Worm (Caenorhabditis elegans) whole organism, L1 larva: ENCODE data around the gene F21C10.10.

Source experiments
- C04F5.9 ChIP-seq: sonication (generic microtip); optimal IDR thresholded peaks from 2 replicates; lab custom pipeline; 2016; ENCODE audit warnings: missing genetic modification characterization, missing compliant biosample characterization
- C16A3.4 ChIP-seq: fragments of 150-350 bp; optimal IDR thresholded peaks from 2 replicates; lab custom pipeline; 2014; ENCODE audit warnings: missing biosample characterization, missing genetic modification characterization
- C34B4.2 ChIP-seq: sonication (generic microtip); optimal IDR thresholded peaks from 2 replicates; lab custom pipeline; 2017; ENCODE audit warnings: mild to moderate bottlenecking, missing genetic modification characterization, missing compliant biosample characterization
- alr-1 ChIP-seq: fragments of 200-800 bp; sonication (Bioruptor generic); optimal IDR thresholded peaks from 2 replicates; lab custom pipeline; 2018; ENCODE audit warnings: borderline replicate concordance, mild to moderate bottlenecking, missing genetic modification characterization, missing compliant biosample characterization
- ama-1 ChIP-seq: fragments of 150-350 bp; optimal IDR thresholded peaks from 2 replicates; lab custom pipeline; 2014
- blmp-1 ChIP-seq: fragments of 150-350 bp; optimal IDR thresholded peaks from 2 replicates; lab custom pipeline; 2014; ENCODE audit warnings: missing biosample characterization, missing genetic modification characterization
- ceh-63 ChIP-seq: fragments of 200-800 bp; sonication (Bioruptor generic); optimal IDR thresholded peaks from 2 replicates; lab custom pipeline; 2018; ENCODE audit warnings: mild to moderate bottlenecking, missing genetic modification characterization, missing compliant biosample characterization
- ceh-8 ChIP-seq: fragments of 200-800 bp; sonication (Bioruptor generic); optimal IDR thresholded peaks from 2 replicates; lab custom pipeline; 2018; ENCODE audit warnings: mild to moderate bottlenecking, missing genetic modification characterization, moderate library complexity, missing compliant biosample characterization
- dpl-1 ChIP-seq, 3 experiments: fragments of 150-350 bp in 2 of 3; sonication (generic microtip) in 1 of 3; optimal IDR thresholded peaks; 2 replicates each; lab custom pipeline; 2014 to 2017; ENCODE audit warnings: missing biosample characterization in 3 of 3, missing genetic modification characterization in 3 of 3, missing genetic modification reagents in 3 of 3
- efl-1 ChIP-seq, 4 experiments: fragments of 150-350 bp; optimal IDR thresholded peaks in 3 of 4; peaks in 1 of 4; 1 replicate in 1 of 4; 2 replicates in 3 of 4; lab custom pipeline; 2014; ENCODE audit warnings: missing biosample characterization in 2 of 4, missing genetic modification characterization in 2 of 4, missing genetic modification reagents in 2 of 4
- efl-3 ChIP-seq: fragments of 200-800 bp; sonication (Bioruptor generic); optimal IDR thresholded peaks from 2 replicates; lab custom pipeline; 2018; ENCODE audit warnings: mild to moderate bottlenecking, missing genetic modification characterization, missing compliant biosample characterization
- egl-13 ChIP-seq: sonication (generic microtip); optimal IDR thresholded peaks from 2 replicates; lab custom pipeline; 2016; ENCODE audit warnings: missing genotype, missing genetic modification reagents, missing genetic modification characterization, missing compliant biosample characterization
- egl-27 ChIP-seq, 2 experiments: fragments of 150-350 bp in 1 of 2; sonication (generic microtip); optimal IDR thresholded peaks; 3 replicates each; lab custom pipeline; 2017 to 2018; ENCODE audit warnings: missing biosample characterization in 2 of 2, missing genetic modification characterization in 2 of 2, missing genetic modification reagents in 2 of 2
- elt-2 ChIP-seq: sonication (generic microtip); optimal IDR thresholded peaks from 2 replicates; lab custom pipeline; 2016; ENCODE audit warnings: missing genetic modification characterization, mild to moderate bottlenecking, inconsistent platforms, missing compliant biosample characterization, missing genetic modification reagents
- elt-3 ChIP-seq, 6 experiments: fragments of 150-350 bp in 1 of 6; sonication (generic microtip); optimal IDR thresholded peaks; 2 replicates each; lab custom pipeline; 2017 to 2018; ENCODE audit warnings: missing biosample characterization in 6 of 6, missing genetic modification characterization in 6 of 6, inconsistent platforms in 1 of 6
- ets-5 ChIP-seq: fragments of 200-800 bp; sonication (Bioruptor generic); IDR thresholded peaks from 2 replicates; pipeline ENCODE4 v1.3.6; 2022; ENCODE audit warnings: missing genetic modification characterization, missing compliant biosample characterization
- lin-13 ChIP-seq: fragments of 150-350 bp; optimal IDR thresholded peaks from 2 replicates; lab custom pipeline; 2014; ENCODE audit warnings: missing biosample characterization, missing genetic modification reagents, missing genetic modification characterization
- lin-14 ChIP-seq: fragments of 200-800 bp; sonication (Bioruptor generic); optimal IDR thresholded peaks from 2 replicates; lab custom pipeline; 2018; ENCODE audit warnings: mild to moderate bottlenecking, missing genetic modification characterization, moderate library complexity, missing compliant biosample characterization
- lin-35 ChIP-seq, 2 experiments: fragments of 150-350 bp; optimal IDR thresholded peaks; 2 replicates each; lab custom pipeline; 2014; ENCODE audit warnings: missing biosample characterization in 2 of 2, missing genetic modification characterization in 2 of 2, missing genetic modification reagents in 2 of 2
- lsy-2 ChIP-seq, 2 experiments: fragments of 150-350 bp; optimal IDR thresholded peaks; 2 replicates each; lab custom pipeline; 2014; ENCODE audit warnings: missing biosample characterization in 2 of 2, missing genetic modification characterization in 2 of 2
- mep-1 ChIP-seq: fragments of 150-350 bp; optimal IDR thresholded peaks from 2 replicates; lab custom pipeline; 2014; ENCODE audit warnings: missing biosample characterization, missing genetic modification characterization
- nhr-11 ChIP-seq: fragments of 150-350 bp; optimal IDR thresholded peaks from 2 replicates; lab custom pipeline; 2014; ENCODE audit warnings: missing biosample characterization, missing genetic modification characterization
- nhr-20 ChIP-seq: sonication (generic microtip); optimal IDR thresholded peaks from 2 replicates; lab custom pipeline; 2016; ENCODE audit warnings: mild to moderate bottlenecking, missing genetic modification characterization, missing compliant biosample characterization
- nhr-84 ChIP-seq: sonication (generic microtip); optimal IDR thresholded peaks from 2 replicates; lab custom pipeline; 2017; ENCODE audit warnings: missing biosample characterization, missing genetic modification characterization
- nhr-85 ChIP-seq: sonication (generic microtip); peaks from one replicate; lab custom pipeline; 2016; ENCODE audit warnings: missing genetic modification characterization, inconsistent platforms, missing compliant biosample characterization
- nhr-90 ChIP-seq: sonication (generic microtip); optimal IDR thresholded peaks from 2 replicates; lab custom pipeline; 2016; ENCODE audit warnings: mild to moderate bottlenecking, missing genetic modification characterization, missing compliant biosample characterization; ENCODE audit not compliant: poor library complexity
- rnt-1 ChIP-seq: sonication (generic microtip); optimal IDR thresholded peaks from 2 replicates; lab custom pipeline; 2016; ENCODE audit warnings: mild to moderate bottlenecking, missing genetic modification characterization, moderate library complexity, missing compliant biosample characterization
- skn-1 ChIP-seq: fragments of 150-350 bp; optimal IDR thresholded peaks from 2 replicates; lab custom pipeline; 2014; ENCODE audit warnings: missing biosample characterization, missing genetic modification characterization
- snu-23 ChIP-seq: sonication (generic microtip); optimal IDR thresholded peaks from 2 replicates; lab custom pipeline; 2016; ENCODE audit warnings: missing genetic modification characterization, missing compliant biosample characterization
- tbx-2 ChIP-seq: sonication (generic microtip); optimal IDR thresholded peaks from 2 replicates; lab custom pipeline; 2016; ENCODE audit warnings: missing genetic modification characterization, missing compliant biosample characterization
- tlp-1 ChIP-seq: fragments of 150-350 bp; optimal IDR thresholded peaks from 2 replicates; lab custom pipeline; 2014; ENCODE audit warnings: missing biosample characterization, missing genetic modification characterization
- unc-130 ChIP-seq: fragments of 150-350 bp; optimal IDR thresholded peaks from 2 replicates; lab custom pipeline; 2017; ENCODE audit warnings: missing biosample characterization, missing genetic modification characterization, inconsistent platforms
- unc-98 ChIP-seq: fragments of 200-800 bp; sonication (Bioruptor generic); IDR thresholded peaks from 2 replicates; pipeline ENCODE4 v1.3.6; 2022; ENCODE audit warnings: missing genetic modification characterization, missing compliant biosample characterization
- ztf-4 ChIP-seq: fragments of 150-350 bp; optimal IDR thresholded peaks from 2 replicates; lab custom pipeline; 2014; ENCODE audit warnings: missing biosample characterization, missing genetic modification characterization

The F21C10.10 gene

DNA sequence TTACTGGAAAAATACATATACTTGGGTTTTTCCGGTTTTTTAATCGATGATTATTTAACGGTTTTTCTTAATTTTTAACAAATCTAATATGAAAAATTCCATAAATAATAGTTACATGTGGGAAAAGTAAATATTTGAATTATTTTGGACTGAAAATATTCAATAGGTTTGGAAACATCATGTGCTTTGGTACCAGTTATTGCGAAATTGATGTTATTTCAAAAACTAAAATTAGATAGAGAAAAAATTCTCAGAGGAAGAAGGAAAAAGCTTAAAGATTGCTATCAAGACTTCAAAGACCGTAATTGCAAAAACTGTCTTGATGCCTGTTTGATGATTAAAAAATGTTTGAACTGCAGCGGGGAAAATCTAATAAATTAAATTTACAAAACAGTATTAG, 31.1 kb upstream of the F21C10.10 start:
- TF ChIP-seq nhr-85 (tag; lab: Kevin White, UChicago) (peak; percentile 54), tbx-2 (tag; lab: Kevin White, UChicago) (no peak), efl-1 (optimal IDR thresholded peaks at IDR 0.05; lab: Kevin White, UChicago) (no peak), efl-1 (GFP tag; optimal IDR thresholded peaks at IDR 0.05 in 1 of 2; lab: Kevin White, UChicago) (peak in 1 of 2 experiments; percentile 29), lin-35 (GFP tag; optimal IDR thresholded peaks at IDR 0.05; lab: Kevin White, UChicago) (no peak)

DNA sequence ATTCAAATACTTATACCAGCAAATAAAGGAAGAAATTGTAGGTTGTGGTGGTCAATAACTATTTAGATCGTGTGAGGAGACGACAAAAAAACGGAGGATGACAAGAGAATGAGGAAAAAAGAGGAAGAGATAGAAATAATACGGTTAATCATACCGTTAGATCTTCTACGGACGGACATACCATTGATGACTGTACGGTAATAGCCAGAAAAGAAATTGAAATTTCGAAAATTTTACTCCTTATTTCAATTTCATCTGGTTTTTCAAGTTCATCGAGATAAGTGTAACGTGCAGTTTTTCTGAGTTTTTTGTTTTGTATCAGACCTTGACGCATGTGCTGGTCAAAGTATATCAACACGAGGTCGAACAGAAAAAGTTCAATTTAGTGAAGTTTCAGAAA, 30.2 kb upstream of the F21C10.10 start:
- TF ChIP-seq ama-1 (no peak), lsy-2 (tag; optimal IDR thresholded peaks at IDR 0.05; lab: Kevin White, UChicago) (peak in 1 of 2 experiments; percentile 3), blmp-1 (peak; percentile 72), nhr-20 (tag; lab: Kevin White, UChicago) (peak; percentile 11), lin-14 (GFP tag; lab: Kevin White, UChicago) (peak; percentile 62), snu-23 (peak; percentile 16), egl-13 (tag; lab: Kevin White, UChicago) (no peak), nhr-85 (tag; lab: Kevin White, UChicago) (peak; percentile 91)

- TF ChIP-seq ztf-4 (tag; lab: Kevin White, UChicago) = no peak
- TF ChIP-seq ama-1 = no peak
- TF ChIP-seq nhr-90 (tag; lab: Kevin White, UChicago) = no peak
- no peak for TF ChIP-seq lin-13
- no peak for TF ChIP-seq skn-1 (tag; lab: Kevin White, UChicago)
- no peak for TF ChIP-seq rnt-1
- no peak for TF ChIP-seq nhr-84 (tag; lab: Kevin White, UChicago)
- no peak for TF ChIP-seq tlp-1 (tag; lab: Kevin White, UChicago)
- TF ChIP-seq efl-3 (GFP tag; lab: Kevin White, UChicago) = no peak
Measured at ce11 chrV:9067678-9068077, 28.4 kb upstream of the F21C10.10 start, which contains the start of gene fip-2. Gene fip-2, plus strand, starts transcription at chrV:9067978.

DNA sequence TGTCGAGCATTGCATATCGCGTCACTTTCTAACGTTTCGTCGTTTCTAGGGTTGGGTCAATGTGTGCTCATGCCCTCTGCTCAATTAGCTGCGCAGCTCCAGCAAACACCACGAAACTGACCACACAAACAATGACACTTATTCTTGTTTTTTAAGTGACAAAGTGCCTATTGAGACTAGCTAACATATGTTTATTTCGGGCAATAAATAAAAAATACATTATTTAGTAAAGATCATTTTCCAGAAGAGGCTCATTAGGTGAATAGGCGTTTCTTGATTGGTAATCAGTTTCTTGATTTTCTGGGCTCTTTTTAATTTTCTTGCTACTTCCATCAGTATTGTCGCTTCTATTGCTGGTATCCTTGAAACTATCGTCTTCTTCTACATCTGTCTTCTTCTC, 26.4 kb upstream of the F21C10.10 start, which contains the start of gene T27E4.5:
Gene T27E4.5 (minus strand): TSS at position 101 of the 400 bp plus-strand sequence.
- TF ChIP-seq lin-35 (GFP tag; optimal IDR thresholded peaks at IDR 0.05; lab: Kevin White, UChicago) = no peak
- TF ChIP-seq ceh-8 (GFP tag; lab: Kevin White, UChicago) = no peak
- no peak for TF ChIP-seq egl-27 (tag; optimal IDR thresholded peaks at IDR 0.05; lab: Kevin White, UChicago)
- no peak for TF ChIP-seq C34B4.2 (tag; lab: Kevin White, UChicago)
- no peak for TF ChIP-seq nhr-11 (tag; lab: Kevin White, UChicago)
- no peak for TF ChIP-seq ets-5 (GFP tag; lab: Robert Waterston, UW)
- TF ChIP-seq lsy-2 (tag; optimal IDR thresholded peaks at IDR 0.05; lab: Kevin White, UChicago) = no peak
- TF ChIP-seq mep-1 (tag; lab: Kevin White, UChicago) = no peak
- TF ChIP-seq elt-2 = no peak
- TF ChIP-seq egl-13 (tag; lab: Kevin White, UChicago) = no peak
- no peak for TF ChIP-seq tlp-1 (tag; lab: Kevin White, UChicago)
- TF ChIP-seq dpl-1 (GFP tag; optimal IDR thresholded peaks at IDR 0.05; lab: Kevin White, UChicago) = no peak
- TF ChIP-seq unc-130 = no peak
- TF ChIP-seq C16A3.4 (tag; lab: Kevin White, UChicago) = no peak
- no peak for TF ChIP-seq elt-3 (tag; optimal IDR thresholded peaks at IDR 0.05; lab: Kevin White, UChicago)
- TF ChIP-seq C04F5.9 (tag; lab: Kevin White, UChicago) = no peak
- TF ChIP-seq unc-98 (GFP tag; lab: Robert Waterston, UW) = no peak
- TF ChIP-seq ceh-63 (GFP tag; lab: Kevin White, UChicago) = no peak
- TF ChIP-seq alr-1 = no peak
- TF ChIP-seq, all 84 proteins: peak for 0
